Fruit fly (Drosophila melanogaster) whole organism, adult: ENCODE measurements around the gene CG33725.

Experiments
- CG11617 ChIP-seq: fragments of 200-800 bp; sonication (Bioruptor generic); optimal IDR thresholded peaks from 2 replicates; lab custom pipeline; 2017; ENCODE audit warnings: mild to moderate bottlenecking, missing biosample characterization, missing genetic modification reagents, missing genetic modification characterization
- CG12768 ChIP-seq: fragments of 200-800 bp; sonication (Bioruptor generic); optimal IDR thresholded peaks from 2 replicates; lab custom pipeline; 2017; ENCODE audit warnings: missing biosample characterization, missing genetic modification characterization, mild to moderate bottlenecking, moderate library complexity, missing genetic modification reagents
- CG14711 ChIP-seq: fragments of 200-800 bp; sonication (Bioruptor generic); optimal IDR thresholded peaks from 2 replicates; lab custom pipeline; 2018; ENCODE audit warnings: missing biosample characterization, mild to moderate bottlenecking, missing genetic modification characterization, moderate library complexity
- CG1620 ChIP-seq: fragments of 200-800 bp; sonication (Bioruptor generic); optimal IDR thresholded peaks from 2 replicates; lab custom pipeline; 2016; ENCODE audit warnings: missing biosample characterization, missing genetic modification characterization
- CG33017 ChIP-seq: fragments of 200-800 bp; sonication (Bioruptor generic); optimal IDR thresholded peaks from 2 replicates; lab custom pipeline; 2018; ENCODE audit warnings: missing biosample characterization, mild to moderate bottlenecking, missing genetic modification characterization, moderate library complexity
- CG5204 ChIP-seq: fragments of 200-800 bp; sonication (Bioruptor generic); optimal IDR thresholded peaks from 2 replicates; lab custom pipeline; 2016; ENCODE audit warnings: missing biosample characterization, missing genetic modification characterization
- CG7045 ChIP-seq: fragments of 200-800 bp; sonication (Bioruptor generic); optimal IDR thresholded peaks from 2 replicates; lab custom pipeline; 2017; ENCODE audit warnings: missing biosample characterization, mild to moderate bottlenecking, missing genetic modification characterization
- CG7101 ChIP-seq: fragments of 200-800 bp; sonication (Bioruptor generic); optimal IDR thresholded peaks from 2 replicates; lab custom pipeline; 2018; ENCODE audit warnings: missing biosample characterization, mild to moderate bottlenecking, missing genetic modification characterization, moderate library complexity
- Clk ChIP-seq: fragments of 200-800 bp; sonication (Bioruptor generic); optimal IDR thresholded peaks from 2 replicates; lab custom pipeline; 2017; ENCODE audit warnings: missing biosample characterization, missing genetic modification characterization
- Crg-1 ChIP-seq: fragments of 200-800 bp; sonication (Bioruptor generic); optimal IDR thresholded peaks from 2 replicates; lab custom pipeline; 2016; ENCODE audit warnings: missing biosample characterization, missing genetic modification characterization
- Hr96 ChIP-seq: fragments of 200-800 bp; sonication (Bioruptor generic); optimal IDR thresholded peaks from 2 replicates; lab custom pipeline; 2016; ENCODE audit warnings: missing biosample characterization, missing genetic modification characterization
- Mnt ChIP-seq: fragments of 200-800 bp; sonication (Bioruptor generic); optimal IDR thresholded peaks from 2 replicates; lab custom pipeline; 2016; ENCODE audit warnings: missing biosample characterization, mild to moderate bottlenecking, missing genetic modification characterization
- bab1 ChIP-seq: fragments of 200-800 bp; sonication (Bioruptor generic); optimal IDR thresholded peaks from 3 replicates; lab custom pipeline; 2019; ENCODE audit warnings: missing biosample characterization, mild to moderate bottlenecking, missing genetic modification characterization, moderate library complexity
- cic ChIP-seq: fragments of 200-800 bp; sonication (Bioruptor generic); optimal IDR thresholded peaks from 2 replicates; lab custom pipeline; 2017; ENCODE audit warnings: missing biosample characterization, mild to moderate bottlenecking, missing genetic modification characterization, moderate library complexity
- cnc ChIP-seq, 2 experiments: fragments of >200 bp; optimal IDR thresholded peaks; 2 replicates each; lab custom pipeline; 2017
- kay ChIP-seq: fragments of 200-800 bp; sonication (Bioruptor generic); peaks from one replicate; lab custom pipeline; 2016; ENCODE audit warnings: missing biosample characterization, missing genetic modification characterization, borderline replicate concordance
- ovo ChIP-seq: fragments of 200-800 bp; sonication (Bioruptor generic); optimal IDR thresholded peaks from 2 replicates; lab custom pipeline; 2016; ENCODE audit warnings: missing biosample characterization, missing genetic modification characterization
- pad ChIP-seq: fragments of 200-800 bp; sonication (Bioruptor generic); optimal IDR thresholded peaks from 3 replicates; lab custom pipeline; 2017; ENCODE audit warnings: missing biosample characterization, missing genetic modification characterization, mild to moderate bottlenecking, moderate library complexity, missing genetic modification reagents
- tj ChIP-seq: fragments of 200-800 bp; sonication (Bioruptor generic); optimal IDR thresholded peaks from 3 replicates; lab custom pipeline; 2017; ENCODE audit warnings: missing biosample characterization, mild to moderate bottlenecking, missing genetic modification characterization, moderate library complexity
- toe ChIP-seq: fragments of 200-800 bp; sonication (Bioruptor generic); optimal IDR thresholded peaks from 2 replicates; lab custom pipeline; 2016; ENCODE audit warnings: missing biosample characterization, missing genetic modification characterization

The CG33725 gene

DNA sequence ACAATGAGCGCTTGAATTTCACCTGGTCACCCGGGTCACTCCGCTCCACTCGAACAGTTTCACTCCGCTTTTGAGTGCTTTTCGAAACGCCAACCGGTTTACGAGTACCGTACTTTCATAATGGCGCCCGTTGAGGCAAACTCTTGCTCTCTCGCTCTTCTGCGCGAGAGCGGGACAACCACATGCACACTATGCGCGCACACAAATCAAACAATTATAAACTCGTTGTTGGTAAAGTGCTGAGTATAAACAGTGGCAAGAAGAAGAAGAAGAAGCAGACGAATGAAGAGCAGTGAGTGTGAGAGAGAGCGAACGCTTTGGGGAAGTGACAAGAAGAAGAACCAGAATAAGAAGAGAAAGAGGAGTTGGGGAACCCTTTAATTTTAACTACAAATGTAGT is 14.4 kb upstream of the CG33725 start, which contains the start of gene eyg:
eyg (minus strand) TSS at position 6 of the 400 bp plus-strand sequence.
- TF ChIP-seq toe (GFP tag; lab: Kevin White, UChicago) (peak; percentile 84), tj (GFP tag; lab: Kevin White, UChicago) (peak; percentile 72), pad (GFP tag; lab: Kevin White, UChicago) (peak; percentile 79), ovo (GFP tag; lab: Kevin White, UChicago) (peak; percentile 52), Mnt (GFP tag; lab: Kevin White, UChicago) (peak; percentile 2), CG14711 (no peak)

DNA sequence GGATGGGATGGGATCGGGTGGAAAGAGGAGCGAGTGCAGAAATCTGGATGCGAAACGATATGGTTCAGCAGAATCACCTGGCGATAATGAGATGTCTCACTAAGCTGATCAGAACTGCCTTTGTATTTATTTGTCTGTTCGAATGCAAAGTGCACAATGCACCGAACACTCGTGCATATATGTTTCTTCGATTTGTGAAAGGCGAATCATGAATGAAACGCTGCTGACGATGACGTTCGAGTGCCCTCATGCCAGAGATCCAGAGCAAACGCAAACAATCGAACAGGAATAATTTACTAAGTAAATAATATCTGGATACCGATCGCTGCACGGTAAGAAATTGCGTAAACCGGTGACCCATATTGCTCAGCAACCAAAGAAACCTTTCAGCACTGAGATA is 12.7 kb upstream of the CG33725 start, which contains the start of gene CG32102:
CG32102 (minus strand) TSS at position 101 of the 400 bp plus-strand sequence.
- TF ChIP-seq CG7045 (GFP tag; lab: Kevin White, UChicago) (no peak), CG33017 (tag; lab: Kevin White, UChicago) (no peak), CG5204 (GFP tag; lab: Kevin White, UChicago) (no peak), bab1 (GFP tag; lab: Kevin White, UChicago) (no peak)

DNA sequence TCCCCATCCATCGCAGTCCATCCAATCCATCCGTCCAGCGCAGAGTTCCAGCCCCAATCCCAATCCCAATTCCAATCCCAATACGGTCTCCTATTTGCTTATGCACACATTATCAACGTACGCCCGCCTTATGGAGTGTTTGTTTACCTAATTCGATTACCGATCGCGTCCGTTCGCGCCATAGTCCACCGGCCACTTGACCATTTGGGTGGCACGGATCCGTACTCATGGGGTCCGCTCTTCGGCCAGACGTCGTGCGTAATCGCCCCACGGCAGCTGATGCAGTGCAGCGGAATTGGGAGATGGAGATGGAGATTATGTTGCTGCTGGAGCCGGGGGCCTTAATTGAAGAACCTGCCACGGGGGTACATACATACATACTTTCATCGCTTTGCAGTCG is 11.9 kb upstream of the CG33725 start:
- TF ChIP-seq cnc (optimal IDR thresholded peaks at IDR 0.05; lab: Kevin White, UChicago): no peak
- TF ChIP-seq CG33017 (tag; lab: Kevin White, UChicago): no peak
- no peak for TF ChIP-seq Hr96 (GFP tag; lab: Kevin White, UChicago)
- TF ChIP-seq Clk (GFP tag; lab: Kevin White, UChicago): no peak
- no peak for TF ChIP-seq Crg-1 (GFP tag; lab: Kevin White, UChicago)
- TF ChIP-seq CG1620 (GFP tag; lab: Kevin White, UChicago): no peak
- no peak for TF ChIP-seq CG11617 (GFP tag; lab: Kevin White, UChicago)
- TF ChIP-seq bab1 (GFP tag; lab: Kevin White, UChicago): no peak
- no peak for TF ChIP-seq CG12768
- no peak for TF ChIP-seq CG7101 (tag; lab: Kevin White, UChicago)
- no peak for TF ChIP-seq kay (GFP tag; lab: Kevin White, UChicago)
- TF ChIP-seq ovo (GFP tag; lab: Kevin White, UChicago): no peak
- no peak for TF ChIP-seq cic
- TF ChIP-seq CG14711: no peak
- no peak for TF ChIP-seq CG5204 (GFP tag; lab: Kevin White, UChicago)
- no peak for TF ChIP-seq Mnt (GFP tag; lab: Kevin White, UChicago)
- TF ChIP-seq pad (GFP tag; lab: Kevin White, UChicago): no peak
- no peak for TF ChIP-seq tj (GFP tag; lab: Kevin White, UChicago)

DNA sequence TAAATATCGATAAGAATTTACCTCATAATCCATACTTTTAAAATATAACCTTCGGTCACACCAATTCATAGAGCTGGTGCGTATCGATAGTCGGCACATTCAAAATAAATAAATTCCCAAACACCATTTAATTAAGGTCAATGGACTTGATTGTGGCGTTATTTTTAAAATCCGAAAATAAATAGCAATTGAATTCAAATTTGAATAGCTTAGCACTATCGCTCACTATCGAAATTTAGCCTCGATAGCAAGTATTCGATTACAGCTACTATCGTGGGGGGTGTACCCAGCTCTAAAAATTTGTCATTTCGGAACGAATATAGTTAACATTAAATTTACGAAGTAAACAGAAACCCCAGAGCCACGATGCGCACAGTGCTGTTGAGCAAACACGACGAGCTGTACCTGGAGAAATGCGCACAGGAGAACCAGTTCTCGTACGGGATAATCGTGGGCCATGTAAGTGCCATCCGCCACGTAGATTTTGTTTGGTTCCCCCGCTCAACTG is 10.9 kb upstream of the CG33725 start, which contains the start of gene CG10616:
CG10616 (plus strand) TSS at position 258 of the 508 bp plus-strand sequence.
- TF ChIP-seq Mnt (GFP tag; lab: Kevin White, UChicago) (no peak), pad (GFP tag; lab: Kevin White, UChicago) (no peak), cic (no peak), Clk (GFP tag; lab: Kevin White, UChicago) (no peak), bab1 (GFP tag; lab: Kevin White, UChicago) (peak; percentile 15)

DNA sequence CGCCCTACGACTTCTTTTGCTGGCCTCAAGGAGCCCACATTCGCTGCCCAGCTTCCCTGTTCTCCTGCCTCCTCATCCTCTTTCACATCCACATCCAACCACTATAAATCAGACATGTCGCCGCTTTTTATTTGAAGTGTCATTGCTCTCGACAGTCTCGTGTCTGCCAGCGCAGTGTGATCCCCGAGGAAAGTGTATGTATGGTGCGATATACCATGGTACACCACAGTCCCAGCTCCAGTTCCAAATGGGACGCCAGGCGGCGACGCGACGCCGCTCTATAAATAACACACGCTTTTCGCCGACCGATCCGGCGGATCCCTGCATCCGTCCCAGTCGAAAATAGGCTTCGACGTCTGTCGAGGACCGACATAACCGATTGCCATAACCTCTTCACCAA is 4.2 kb upstream of the CG33725 start:
- TF ChIP-seq CG11617 (GFP tag; lab: Kevin White, UChicago) (no peak), CG7045 (GFP tag; lab: Kevin White, UChicago) (no peak), toe (GFP tag; lab: Kevin White, UChicago) (no peak), Hr96 (GFP tag; lab: Kevin White, UChicago) (no peak), tj (GFP tag; lab: Kevin White, UChicago) (no peak)

DNA sequence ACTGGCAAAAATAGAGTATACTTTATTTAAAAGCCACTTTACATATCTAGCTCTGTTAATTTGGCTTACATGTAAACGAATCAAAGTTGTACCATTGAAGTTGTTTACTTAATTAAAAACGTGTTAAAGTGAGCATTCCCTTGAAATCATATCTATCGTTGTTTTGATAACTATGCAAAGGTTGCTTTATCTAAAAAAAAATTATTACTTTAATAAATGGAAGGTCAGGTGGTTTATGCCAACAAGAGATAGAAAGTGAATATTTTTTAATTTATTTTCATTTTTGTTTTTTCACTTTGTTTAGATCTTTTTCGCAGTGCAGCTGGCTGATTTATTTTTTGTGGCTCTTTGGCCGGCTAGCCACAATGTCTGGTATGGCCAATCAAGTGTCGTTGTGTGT is 508 bp downstream of the CG33725 start:
- no peak for TF ChIP-seq CG12768
- no peak for TF ChIP-seq pad (GFP tag; lab: Kevin White, UChicago)
- TF ChIP-seq ovo (GFP tag; lab: Kevin White, UChicago): no peak
- no peak for TF ChIP-seq CG14711
- TF ChIP-seq kay (GFP tag; lab: Kevin White, UChicago): peak; percentile 21
- no peak for TF ChIP-seq toe (GFP tag; lab: Kevin White, UChicago)
- no peak for TF ChIP-seq CG5204 (GFP tag; lab: Kevin White, UChicago)
- no peak for TF ChIP-seq cic
- no peak for TF ChIP-seq cnc (optimal IDR thresholded peaks at IDR 0.05; lab: Kevin White, UChicago)
- TF ChIP-seq bab1 (GFP tag; lab: Kevin White, UChicago): peak; percentile 19
- TF ChIP-seq tj (GFP tag; lab: Kevin White, UChicago): no peak

DNA sequence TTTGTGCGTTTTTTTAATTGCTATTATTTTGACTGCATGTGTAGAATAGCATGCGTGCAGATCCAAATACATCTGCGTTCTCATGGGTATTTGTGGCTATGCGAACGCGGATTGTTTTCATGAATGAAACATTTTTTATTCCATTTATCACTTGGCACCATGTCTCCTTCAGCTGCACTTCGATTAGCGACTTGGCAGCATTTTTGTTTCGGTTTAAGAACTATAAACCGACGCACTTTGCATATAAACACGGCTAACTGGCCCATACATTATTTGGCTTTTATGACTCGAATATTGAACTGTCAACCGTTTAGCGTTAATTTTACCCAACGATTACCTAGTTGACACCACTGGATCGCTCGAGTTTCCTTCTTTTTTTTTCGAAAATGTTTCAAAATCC is 2.1 kb downstream of the CG33725 start:
- TF ChIP-seq CG7101 (tag; lab: Kevin White, UChicago): no peak

DNA sequence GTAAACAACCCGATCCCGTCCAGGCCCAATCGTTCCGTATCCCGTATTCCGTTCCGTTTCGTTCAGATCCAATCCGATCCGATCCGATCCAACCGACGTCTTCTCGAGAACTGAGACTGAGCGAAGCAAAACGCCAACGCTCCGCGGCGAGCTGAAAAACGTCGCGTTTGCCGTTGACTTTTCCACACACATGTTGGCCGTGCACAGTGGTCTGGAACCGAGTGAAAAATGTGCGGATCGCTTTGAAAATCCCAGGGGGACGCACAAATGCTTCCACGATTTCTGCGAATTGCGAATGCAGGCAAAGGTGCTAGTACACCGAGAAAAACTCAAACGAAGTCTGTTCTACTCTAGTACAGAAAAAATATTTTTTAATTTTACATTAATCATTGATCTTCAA is 2.5 kb downstream of the CG33725 start, which contains the start of gene CG10663:
CG10663 (minus strand) TSS at position 88 of the 400 bp plus-strand sequence.
- TF ChIP-seq CG12768: no peak
- no peak for TF ChIP-seq Mnt (GFP tag; lab: Kevin White, UChicago)
- no peak for TF ChIP-seq CG1620 (GFP tag; lab: Kevin White, UChicago)
- no peak for TF ChIP-seq Clk (GFP tag; lab: Kevin White, UChicago)
- no peak for TF ChIP-seq kay (GFP tag; lab: Kevin White, UChicago)
- no peak for TF ChIP-seq CG11617 (GFP tag; lab: Kevin White, UChicago)
- no peak for TF ChIP-seq cic
- no peak for TF ChIP-seq CG7101 (tag; lab: Kevin White, UChicago)
- TF ChIP-seq cnc (optimal IDR thresholded peaks at IDR 0.05; lab: Kevin White, UChicago): no peak
- TF ChIP-seq Crg-1 (GFP tag; lab: Kevin White, UChicago): no peak
- no peak for TF ChIP-seq CG14711
- no peak for TF ChIP-seq pad (GFP tag; lab: Kevin White, UChicago)
- TF ChIP-seq CG33017 (tag; lab: Kevin White, UChicago): no peak
- no peak for TF ChIP-seq tj (GFP tag; lab: Kevin White, UChicago)
- no peak for TF ChIP-seq CG5204 (GFP tag; lab: Kevin White, UChicago)
- TF ChIP-seq Hr96 (GFP tag; lab: Kevin White, UChicago): no peak
